Worm (Caenorhabditis elegans): ENCODE data around the gene H01M10.1.

- TF ChIP-seq him-1 (tag; optimal IDR thresholded peaks at IDR 0.05) (no peak), W03F9.2 (tag; optimal IDR thresholded peaks at IDR 0.05) (no peak), dao-5 (tag; optimal IDR thresholded peaks at IDR 0.05) (no peak)
Observed at ce11 chrX:2532357-2532756, 48.0 kb downstream of the H01M10.1 start, which contains the start of gene tbc-12.
